Worm (Caenorhabditis elegans): ENCODE results near the gene ing-3.
A peak's percentile ranks its signal among the peaks of the same experiment; 100 is the strongest.

Gene ing-3

DNA sequence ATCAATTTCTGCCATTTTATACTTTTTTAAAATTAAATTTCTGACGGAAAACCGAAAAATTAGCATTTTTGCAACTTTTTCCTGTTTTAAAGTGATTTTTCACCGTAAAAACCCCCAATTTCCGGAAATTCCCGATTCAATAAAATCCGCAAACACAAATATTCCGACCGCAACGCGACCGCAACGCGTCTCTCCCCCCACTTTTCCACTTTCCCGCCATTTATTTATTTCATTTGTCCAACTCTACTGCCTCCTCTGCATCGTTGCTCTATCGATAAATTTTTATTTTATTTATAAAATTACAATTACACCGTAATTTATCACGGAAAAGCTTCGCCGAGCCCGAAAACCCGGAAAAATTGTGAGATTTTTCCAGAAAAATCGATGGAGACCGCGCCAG, 12.4 kb downstream of the ing-3 start, which contains the start of gene mcd-1 (continued):
- TF ChIP-seq nhr-47 (tag; optimal IDR thresholded peaks at IDR 0.05), result peak; percentile 65
- peak; percentile 75 for TF ChIP-seq nhr-71 (tag; optimal IDR thresholded peaks at IDR 0.05)
- TF ChIP-seq nhr-85 (tag), result peak; percentile 69
- TF ChIP-seq lir-3 (tag; optimal IDR thresholded peaks at IDR 0.05; ENCODE audit: poor library complexity), result no peak
- no peak for TF ChIP-seq efl-3 (GFP tag; optimal IDR thresholded peaks at IDR 0.05)
- peak; percentile 32 for TF ChIP-seq isw-1 (GFP tag; IDR thresholded peaks at IDR 0.05)
- TF ChIP-seq efl-1 (optimal IDR thresholded peaks at IDR 0.05), result peak; percentile 80 to 98
- TF ChIP-seq efl-1 (GFP tag; optimal IDR thresholded peaks at IDR 0.05 in 1 of 2), result peak; percentile 80 to 97
- TF ChIP-seq mdl-1 (tag; optimal IDR thresholded peaks at IDR 0.05), result peak in 1 of 2 experiments; percentile 38
- no peak for TF ChIP-seq irx-1 (tag; optimal IDR thresholded peaks at IDR 0.05)
- TF ChIP-seq sup-37 (GFP tag; optimal IDR thresholded peaks at IDR 0.05), result no peak
- TF ChIP-seq fos-1 (tag; optimal IDR thresholded peaks at IDR 0.05), result peak; percentile 5
- no peak for TF ChIP-seq ceh-8 (GFP tag; optimal IDR thresholded peaks at IDR 0.05)
- peak; percentile 66 for TF ChIP-seq fkh-8 (tag; optimal IDR thresholded peaks at IDR 0.05)
- TF ChIP-seq snpc-4 (tag; optimal IDR thresholded peaks at IDR 0.05), result no peak
- TF ChIP-seq lin-15B (tag; optimal IDR thresholded peaks at IDR 0.05), result peak; percentile 92
- TF ChIP-seq hpl-2 (GFP tag; optimal IDR thresholded peaks at IDR 0.05), result peak; percentile 16
- no peak for TF ChIP-seq ets-5 (GFP tag; IDR thresholded peaks at IDR 0.05)
- peak; percentile 26 for TF ChIP-seq mep-1 (tag; optimal IDR thresholded peaks at IDR 0.05)
- TF ChIP-seq F16B12.6 (tag; optimal IDR thresholded peaks at IDR 0.05), result peak; percentile 22
- peak in 1 of 3 experiments; percentile 46 for TF ChIP-seq ceh-82 (tag; optimal IDR thresholded peaks at IDR 0.05)
- TF ChIP-seq alr-1 (tag; optimal IDR thresholded peaks at IDR 0.05; ENCODE audit: borderline replicate concordance), result no peak
- no peak for TF ChIP-seq nhr-12 (tag; optimal IDR thresholded peaks at IDR 0.05)

DNA sequence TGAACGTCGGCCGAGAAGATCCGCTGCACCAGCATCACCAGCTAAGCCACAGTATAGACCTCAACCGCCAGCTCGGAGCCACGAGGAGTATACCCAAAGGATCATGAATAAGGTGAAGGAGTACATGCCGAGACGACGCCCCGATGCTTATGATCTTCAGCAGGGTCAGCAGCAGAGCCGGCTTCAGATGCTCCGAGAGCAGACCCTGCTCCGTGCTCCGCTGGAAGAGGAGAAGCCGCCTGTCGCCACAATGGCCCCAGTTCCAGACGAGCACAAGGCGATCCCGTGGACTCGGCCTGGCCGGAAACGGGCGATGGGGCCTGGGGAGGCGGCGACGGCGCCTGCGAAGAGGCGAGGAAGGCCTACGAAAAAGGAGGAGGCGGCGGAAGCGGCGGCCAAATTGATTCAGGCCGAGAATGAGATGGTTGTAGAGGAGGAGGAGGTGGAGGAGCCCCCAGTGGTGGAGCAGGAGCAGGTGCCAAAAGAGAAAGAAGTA, 20.5 kb downstream of the ing-3 start:
- no peak for TF ChIP-seq nhr-84 (tag; optimal IDR thresholded peaks at IDR 0.05)
- peak; percentile 40 for TF ChIP-seq ceh-8 (GFP tag; optimal IDR thresholded peaks at IDR 0.05)
- TF ChIP-seq hpl-2 (GFP tag; optimal IDR thresholded peaks at IDR 0.05), result no peak
- TF ChIP-seq sox-4 (tag; optimal IDR thresholded peaks at IDR 0.05), result no peak

DNA sequence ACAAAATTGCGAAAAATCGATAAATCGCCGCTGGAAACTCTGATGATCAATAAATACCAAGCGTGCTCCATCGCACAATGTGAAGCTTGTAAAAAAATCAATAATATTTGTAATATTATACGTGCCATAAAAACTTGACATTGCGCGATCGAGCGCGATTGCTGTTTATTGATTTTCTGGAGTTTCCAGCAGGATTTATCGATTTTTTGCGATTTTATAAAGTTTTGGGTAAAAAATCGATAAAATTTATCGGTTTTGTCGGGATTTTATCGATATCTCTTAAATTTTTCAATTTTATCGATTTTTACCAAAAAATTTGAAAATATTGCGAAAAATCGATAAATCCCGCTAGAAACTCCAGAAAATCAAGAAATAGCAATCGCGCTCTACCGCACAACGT, 23.9 kb downstream of the ing-3 start:
- TF ChIP-seq efl-3 (GFP tag; optimal IDR thresholded peaks at IDR 0.05) (no peak), nhr-28 (tag; optimal IDR thresholded peaks at IDR 0.05) (no peak), mep-1 (tag; optimal IDR thresholded peaks at IDR 0.05) (no peak), egl-13 (tag; optimal IDR thresholded peaks at IDR 0.05) (no peak), nhr-20 (tag; optimal IDR thresholded peaks at IDR 0.05) (no peak), Y116A8C.19 (tag; optimal IDR thresholded peaks at IDR 0.05; ENCODE audit: borderline replicate concordance) (no peak), ceh-90 (tag; optimal IDR thresholded peaks at IDR 0.05) (no peak)

DNA sequence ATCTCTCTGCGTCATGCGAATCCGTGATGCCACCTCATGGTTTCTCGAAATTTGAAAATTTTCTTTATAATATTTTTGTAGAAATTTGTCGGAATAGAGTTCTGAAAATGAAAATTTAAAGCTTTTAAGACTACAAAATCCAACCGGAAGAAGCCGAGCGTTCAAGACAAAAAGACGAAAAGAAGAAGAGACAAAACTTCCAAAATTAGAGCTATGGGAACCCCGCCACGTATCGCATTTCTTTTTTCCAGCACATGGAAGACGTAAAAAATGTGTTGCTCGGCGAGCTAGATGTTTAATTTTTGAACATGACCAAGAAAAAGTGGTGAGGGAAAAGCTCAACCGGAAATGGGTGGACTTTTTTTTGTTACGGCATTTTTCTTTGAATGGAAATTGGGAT, 26.2 kb downstream of the ing-3 start, which contains the start of gene W02B8.1:
W02B8.1 (minus strand) TSS at position 101 of the 400 bp plus-strand sequence.
- TF ChIP-seq lin-15B (tag; optimal IDR thresholded peaks at IDR 0.05), result no peak
- TF ChIP-seq isw-1 (GFP tag; IDR thresholded peaks at IDR 0.05), result no peak
- TF ChIP-seq grh-1 (GFP tag; IDR thresholded peaks at IDR 0.05), result no peak
- TF ChIP-seq sptf-1 (tag; optimal IDR thresholded peaks at IDR 0.05), result no peak
- TF ChIP-seq mab-9 (GFP tag; IDR thresholded peaks at IDR 0.05), result no peak
- no peak for TF ChIP-seq nhr-77 (tag; optimal IDR thresholded peaks at IDR 0.05)
- no peak for TF ChIP-seq dsc-1 (tag; optimal IDR thresholded peaks at IDR 0.05)
- no peak for TF ChIP-seq mdl-1 (tag; optimal IDR thresholded peaks at IDR 0.05)

DNA sequence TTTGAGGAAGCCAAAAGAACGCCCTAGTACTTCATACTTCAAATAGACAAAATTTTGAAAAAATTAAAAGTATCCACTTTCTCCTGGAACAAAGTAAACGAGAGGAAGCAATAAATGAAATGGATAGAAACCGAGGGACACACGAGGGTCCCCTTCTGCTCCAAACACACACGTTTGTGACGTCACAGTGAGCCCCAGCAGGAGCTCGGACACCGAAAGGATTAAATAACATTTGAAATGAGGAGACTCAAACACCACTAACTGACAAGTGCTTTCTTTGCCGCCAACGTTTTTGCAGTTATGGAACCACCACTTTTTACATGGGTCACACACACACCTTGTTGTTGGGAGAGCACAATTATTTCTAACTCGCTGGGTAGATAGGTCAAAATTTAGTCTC, 27.6 kb downstream of the ing-3 start:
- TF ChIP-seq lin-39 (tag; optimal IDR thresholded peaks at IDR 0.05), result no peak
- peak in 1 of 2 experiments; percentile 17 for TF ChIP-seq efl-1 (optimal IDR thresholded peaks at IDR 0.05)
- peak in 1 of 2 experiments; percentile 28 for TF ChIP-seq efl-1 (GFP tag; optimal IDR thresholded peaks at IDR 0.05 in 1 of 2)
- peak; percentile 6 for TF ChIP-seq nhr-47 (tag; optimal IDR thresholded peaks at IDR 0.05)
- TF ChIP-seq lin-14 (GFP tag; optimal IDR thresholded peaks at IDR 0.05), result peak; percentile 73
- no peak for TF ChIP-seq sptf-1 (tag; optimal IDR thresholded peaks at IDR 0.05)
- peak in 1 of 2 experiments; percentile 9 for TF ChIP-seq lin-35 (GFP tag; optimal IDR thresholded peaks at IDR 0.05)
- TF ChIP-seq dsc-1 (tag; optimal IDR thresholded peaks at IDR 0.05), result peak; percentile 26
- TF ChIP-seq snu-23 (GFP tag; optimal IDR thresholded peaks at IDR 0.05), result peak; percentile 50
- peak in 1 of 3 experiments; percentile 21 for TF ChIP-seq dpl-1 (GFP tag; optimal IDR thresholded peaks at IDR 0.05)
- TF ChIP-seq isw-1 (GFP tag; IDR thresholded peaks at IDR 0.05), result no peak
- peak; percentile 69 for TF ChIP-seq rnt-1 (tag; optimal IDR thresholded peaks at IDR 0.05)
- peak; percentile 57 for TF ChIP-seq nhr-71 (tag; optimal IDR thresholded peaks at IDR 0.05)
- TF ChIP-seq lsy-2 (tag; optimal IDR thresholded peaks at IDR 0.05), result peak; percentile 18 to 46
- TF ChIP-seq unc-130 (tag; optimal IDR thresholded peaks at IDR 0.05), result peak; percentile 31
- no peak for TF ChIP-seq vab-15 (tag; optimal IDR thresholded peaks at IDR 0.05)
- no peak for TF ChIP-seq elt-2 (tag; optimal IDR thresholded peaks at IDR 0.05)

Measured in whole organism, L1 larva.